Fruit fly (Drosophila melanogaster) whole organism, embryonic: ENCODE results near the gene CG13659.

Experiments
- Bgb ChIP-seq: fragments of 200-800 bp; sonication (Bioruptor generic); IDR thresholded peaks from 2 replicates; pipeline ENCODE4 v1.3.6; 2022; ENCODE audit warnings: missing biosample characterization, missing genetic modification characterization; ENCODE audit not compliant: partially characterized antibody
- CG1024 ChIP-seq: fragments of 200-800 bp; sonication (Bioruptor generic); IDR thresholded peaks from 2 replicates; pipeline ENCODE4 v1.3.6; 2022; ENCODE audit warnings: missing biosample characterization, missing genetic modification characterization
- CG10274 ChIP-seq: fragments of 200-800 bp; sonication (Bioruptor generic); optimal IDR thresholded peaks from 3 replicates; lab custom pipeline; 2017; ENCODE audit warnings: missing biosample characterization, mild to moderate bottlenecking, missing genetic modification characterization
- CG10543 ChIP-seq: fragments of 200-800 bp; sonication (Bioruptor generic); optimal IDR thresholded peaks from 3 replicates; lab custom pipeline; 2017; ENCODE audit warnings: missing biosample characterization, mild to moderate bottlenecking, missing genetic modification characterization, moderate library complexity
- CG12299 ChIP-seq: fragments of 200-800 bp; sonication (Bioruptor generic); optimal IDR thresholded peaks from 2 replicates; lab custom pipeline; 2018; ENCODE audit warnings: missing biosample characterization, mild to moderate bottlenecking, missing genetic modification characterization
- CG13287 ChIP-seq: fragments of 200-800 bp; sonication (Bioruptor generic); IDR thresholded peaks from 2 replicates; pipeline ENCODE4 v1.3.6; 2022; ENCODE audit warnings: missing biosample characterization, missing genetic modification characterization; ENCODE audit not compliant: partially characterized antibody
- CG14441 ChIP-seq: fragments of 200-800 bp; sonication (Bioruptor generic); IDR thresholded peaks from 2 replicates; pipeline ENCODE4 v1.3.6; 2022; ENCODE audit warnings: missing biosample characterization, missing genetic modification characterization
- CG15514 ChIP-seq: fragments of 200-800 bp; sonication (Bioruptor generic); optimal IDR thresholded peaks from 3 replicates; lab custom pipeline; 2017; ENCODE audit warnings: missing biosample characterization, missing genetic modification characterization, mild to moderate bottlenecking, moderate library complexity, missing genetic modification reagents
- CG16779 ChIP-seq: fragments of 200-800 bp; sonication (Bioruptor generic); IDR thresholded peaks from 2 replicates; pipeline ENCODE4 v1.3.6; 2022; ENCODE audit warnings: missing biosample characterization, missing genetic modification characterization
- CG16815 ChIP-seq: fragments of 200-800 bp; sonication (Bioruptor generic); optimal IDR thresholded peaks from 3 replicates; lab custom pipeline; 2017; ENCODE audit warnings: missing biosample characterization, mild to moderate bottlenecking, missing genetic modification characterization
- CG16863 ChIP-seq: fragments of 200-800 bp; sonication (Bioruptor generic); optimal IDR thresholded peaks from 3 replicates; lab custom pipeline; 2016; ENCODE audit warnings: missing biosample characterization, missing genetic modification characterization
- CG17612 ChIP-seq: fragments of 200-800 bp; sonication (Bioruptor generic); IDR thresholded peaks from 2 replicates; pipeline ENCODE4 v1.3.6; 2022; ENCODE audit warnings: missing biosample characterization, missing genetic modification characterization
- CG3163 ChIP-seq: fragments of 200-800 bp; sonication (Bioruptor generic); optimal IDR thresholded peaks from 3 replicates; lab custom pipeline; 2016; ENCODE audit warnings: missing biosample characterization, missing genetic modification characterization
- CG34376 ChIP-seq: fragments of 200-800 bp; sonication (Bioruptor generic); optimal IDR thresholded peaks from 2 replicates; lab custom pipeline; 2018; ENCODE audit warnings: missing biosample characterization, mild to moderate bottlenecking, missing genetic modification characterization
- CG42726 ChIP-seq: fragments of 200-800 bp; sonication (Bioruptor generic); IDR thresholded peaks from 2 replicates; pipeline ENCODE4 v1.3.6; 2022; ENCODE audit warnings: missing biosample characterization, missing genetic modification characterization; ENCODE audit not compliant: partially characterized antibody
- CG8089 ChIP-seq: fragments of 200-800 bp; sonication (Bioruptor generic); optimal IDR thresholded peaks from 3 replicates; lab custom pipeline; 2016; ENCODE audit warnings: missing biosample characterization, missing genetic modification characterization
- CG8290 ChIP-seq, 3 experiments: fragments of 200-800 bp; sonication (Bioruptor generic); optimal IDR thresholded peaks; 2 replicates each; lab custom pipeline; 2016 to 2019; ENCODE audit warnings: missing biosample characterization in 3 of 3, missing genetic modification characterization in 3 of 3, mild to moderate bottlenecking in 2 of 3, moderate library complexity in 1 of 3
- CG9876 ChIP-seq: fragments of 200-800 bp; sonication (Bioruptor generic); optimal IDR thresholded peaks from 2 replicates; lab custom pipeline; 2016; ENCODE audit warnings: missing biosample characterization, missing genetic modification characterization
- Dad ChIP-seq: fragments of 200-800 bp; sonication (Bioruptor generic); optimal IDR thresholded peaks from 3 replicates; lab custom pipeline; 2016; ENCODE audit warnings: missing biosample characterization, missing genetic modification characterization
- Deaf1 ChIP-seq: fragments of 200-800 bp; optimal IDR thresholded peaks from 3 replicates; lab custom pipeline; 2019; ENCODE audit warnings: missing biosample characterization, mild to moderate bottlenecking, missing genetic modification characterization, moderate library complexity
- Fer1 ChIP-seq: fragments of 200-800 bp; sonication (Bioruptor generic); optimal IDR thresholded peaks from 2 replicates; lab custom pipeline; 2017; ENCODE audit warnings: missing biosample characterization, mild to moderate bottlenecking, missing genetic modification characterization
- Hand ChIP-seq: fragments of 200-800 bp; sonication (Bioruptor generic); optimal IDR thresholded peaks from 2 replicates; lab custom pipeline; 2017; ENCODE audit warnings: mild to moderate bottlenecking, missing biosample characterization, missing genetic modification reagents, missing genetic modification characterization
- Jarid2 ChIP-seq: fragments of 200-800 bp; sonication (Bioruptor generic); optimal IDR thresholded peaks from 3 replicates; lab custom pipeline; 2017; ENCODE audit warnings: mild to moderate bottlenecking, missing biosample characterization, missing genetic modification reagents, missing genetic modification characterization
- Med ChIP-seq: fragments of 200-800 bp; sonication (Bioruptor generic); peaks from one replicate; lab custom pipeline; 2016; ENCODE audit warnings: missing biosample characterization, missing genetic modification characterization, mild to moderate bottlenecking, inconsistent platforms, moderate library complexity
- NFAT ChIP-seq: fragments of 200-800 bp; sonication (Bioruptor generic); IDR thresholded peaks from 2 replicates; pipeline ENCODE4 v1.3.6; 2022; ENCODE audit warnings: missing biosample characterization, missing genetic modification characterization
- Rx ChIP-seq: fragments of 200-800 bp; sonication (Bioruptor generic); IDR thresholded peaks from 2 replicates; pipeline ENCODE4 v1.3.6; 2022; ENCODE audit warnings: missing biosample characterization, missing genetic modification characterization
- Sox100B ChIP-seq: fragments of 200-800 bp; sonication (Bioruptor generic); optimal IDR thresholded peaks from 3 replicates; lab custom pipeline; 2018; ENCODE audit warnings: missing biosample characterization, mild to moderate bottlenecking, missing genetic modification characterization
- amos ChIP-seq: fragments of 200-800 bp; sonication (Bioruptor generic); IDR thresholded peaks from 2 replicates; pipeline ENCODE4 v1.3.6; 2022; ENCODE audit warnings: missing biosample characterization, missing genetic modification characterization; ENCODE audit not compliant: partially characterized antibody
- bbx ChIP-seq: fragments of 200-800 bp; sonication (Bioruptor generic); IDR thresholded peaks from 2 replicates; pipeline ENCODE4 v1.3.6; 2022; ENCODE audit warnings: missing biosample characterization, missing genetic modification characterization; ENCODE audit not compliant: partially characterized antibody
- bsh ChIP-seq, 2 experiments: fragments of 200-800 bp; sonication (Bioruptor generic); optimal IDR thresholded peaks; 2 replicates each; lab custom pipeline; 2017 to 2018; ENCODE audit warnings: mild to moderate bottlenecking in 2 of 2, missing biosample characterization in 2 of 2, missing genetic modification characterization in 2 of 2, moderate library complexity in 1 of 2
- cad ChIP-seq: fragments of >200 bp; optimal IDR thresholded peaks from 2 replicates; lab custom pipeline; 2017; ENCODE audit warnings: missing biosample characterization, missing genetic modification characterization
- chif ChIP-seq, 2 experiments: fragments of 200-800 bp; sonication (Bioruptor generic); optimal IDR thresholded peaks; 3 replicates each; lab custom pipeline; 2016; ENCODE audit warnings: missing biosample characterization in 2 of 2, missing genetic modification characterization in 2 of 2
- ci ChIP-seq: fragments of 200-800 bp; sonication (Bioruptor generic); IDR thresholded peaks from 3 replicates; pipeline ENCODE4 v1.3.6; 2022; ENCODE audit warnings: missing biosample characterization, missing genetic modification characterization
- croc ChIP-seq: fragments of 200-800 bp; sonication (Bioruptor generic); conservative IDR thresholded peaks from 3 replicates; pipeline ENCODE4 v1.3.6; 2022; ENCODE audit warnings: missing biosample characterization, missing genetic modification characterization
- exex ChIP-seq: fragments of 200-800 bp; sonication (Bioruptor generic); optimal IDR thresholded peaks from 4 replicates; lab custom pipeline; 2018; ENCODE audit warnings: missing biosample characterization, mild to moderate bottlenecking, missing genetic modification characterization, moderate library complexity
- fru ChIP-seq: fragments of >200 bp; optimal IDR thresholded peaks from 2 replicates; lab custom pipeline; 2017
- grn ChIP-seq: fragments of 200-800 bp; sonication (Bioruptor generic); optimal IDR thresholded peaks from 3 replicates; lab custom pipeline; 2017; ENCODE audit warnings: missing biosample characterization, missing genetic modification characterization
- gro ChIP-seq: fragments of 200-800 bp; sonication (Bioruptor generic); optimal IDR thresholded peaks from 2 replicates; lab custom pipeline; 2016; ENCODE audit warnings: missing biosample characterization, missing genetic modification characterization
- hbn ChIP-seq: fragments of 200-800 bp; sonication (Bioruptor generic); IDR thresholded peaks from 2 replicates; pipeline ENCODE4 v1.3.6; 2022; ENCODE audit warnings: missing biosample characterization, missing genetic modification characterization; ENCODE audit not compliant: partially characterized antibody
- jigr1 ChIP-seq: fragments of 200-800 bp; sonication (Bioruptor generic); IDR thresholded peaks from 3 replicates; pipeline ENCODE4 v1.3.6; 2022; ENCODE audit warnings: missing biosample characterization, missing genetic modification characterization
- nmo ChIP-seq: fragments of 200-800 bp; sonication (Bioruptor generic); optimal IDR thresholded peaks from 2 replicates; lab custom pipeline; 2018; ENCODE audit warnings: missing biosample characterization, mild to moderate bottlenecking, missing genetic modification characterization, moderate library complexity
- p53 ChIP-seq: fragments of 200-800 bp; sonication (Bioruptor generic); optimal IDR thresholded peaks from 2 replicates; lab custom pipeline; 2016; ENCODE audit warnings: missing biosample characterization, missing genetic modification characterization
- pan ChIP-seq, 4 experiments: fragments of >200 bp in 3 of 4; fragments of 200-800 bp in 1 of 4; sonication (Bioruptor generic) in 1 of 4; optimal IDR thresholded peaks in 3 of 4; IDR thresholded peaks in 1 of 4; 2 replicates each; pipeline versions ENCODE4 v1.3.6 to Lab custom; 2017 to 2022; ENCODE audit warnings: missing biosample characterization in 2 of 4, missing genetic modification characterization in 2 of 4, mixed read lengths in 1 of 4
- repo ChIP-seq: fragments of 200-800 bp; sonication (Bioruptor generic); optimal IDR thresholded peaks from 2 replicates; lab custom pipeline; 2016; ENCODE audit warnings: missing biosample characterization, missing genetic modification characterization
- row ChIP-seq: fragments of 200-800 bp; sonication (Bioruptor generic); IDR thresholded peaks from 3 replicates; pipeline ENCODE4 v1.3.6; 2022; ENCODE audit warnings: missing biosample characterization, missing genetic modification characterization
- schlank ChIP-seq: fragments of 200-800 bp; sonication (Bioruptor generic); optimal IDR thresholded peaks from 2 replicates; lab custom pipeline; 2018; ENCODE audit warnings: missing biosample characterization, mild to moderate bottlenecking, missing genetic modification characterization
- shn ChIP-seq: fragments of 200-800 bp; sonication (Bioruptor generic); optimal IDR thresholded peaks from 3 replicates; lab custom pipeline; 2016; ENCODE audit warnings: missing biosample characterization, missing genetic modification characterization
- sob ChIP-seq: fragments of 200-800 bp; sonication (Bioruptor generic); IDR thresholded peaks from 2 replicates; pipeline ENCODE4 v1.3.6; 2022; ENCODE audit warnings: missing biosample characterization, missing genetic modification characterization
- vvl ChIP-seq: fragments of 200-800 bp; sonication (Bioruptor generic); IDR thresholded peaks from 2 replicates; pipeline ENCODE4 v1.3.6; 2022; ENCODE audit warnings: missing biosample characterization, missing genetic modification characterization

CG13659 gene

DNA sequence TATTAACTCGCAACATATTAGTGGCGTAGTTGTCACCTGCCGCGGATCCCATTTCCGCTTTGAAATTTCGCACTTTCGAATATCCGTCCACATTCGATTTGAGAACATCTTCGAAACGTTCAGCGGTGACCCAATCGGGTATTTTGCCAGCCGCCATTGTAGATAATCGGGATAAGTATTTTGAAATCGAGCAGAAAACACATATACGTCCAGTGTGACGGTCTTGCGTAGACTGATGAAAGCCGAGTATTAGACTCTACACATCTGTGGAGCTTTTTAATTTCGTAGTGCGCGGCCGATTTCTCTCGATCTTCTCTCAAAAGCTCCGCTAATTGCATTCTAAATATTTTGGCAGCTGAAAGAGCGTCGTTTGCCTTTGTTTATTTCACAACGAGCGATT lies 28.4 kb downstream of the CG13659 start, which contains the start of gene CHKov1 (continued):
- peak; percentile 24 for TF ChIP-seq CG15514 (GFP tag; lab: Kevin White, UChicago)
- no peak for TF ChIP-seq croc
- peak; percentile 44 for TF ChIP-seq CG3163 (GFP tag; lab: Kevin White, UChicago)
- TF ChIP-seq CG1024 (GFP tag; lab: Robert Waterston, UW), result no peak
- TF ChIP-seq CG42726 (GFP tag; lab: Robert Waterston, UW), result no peak
- TF ChIP-seq Rx (GFP tag; lab: Robert Waterston, UW), result no peak
- TF ChIP-seq grn (GFP tag; lab: Kevin White, UChicago), result peak; percentile 17
- peak; percentile 30; the same call in 1 of the 2 replicates for TF ChIP-seq Bgb (GFP tag; lab: Robert Waterston, UW)
- TF ChIP-seq gro (GFP tag; lab: Kevin White, UChicago), result peak; percentile 0
- 0 out of 2 replicates have a peak, but pooled peaks have one; percentile 10 for TF ChIP-seq CG14441 (GFP tag; lab: Robert Waterston, UW)
- peak; percentile 13; the same call in 1 of the 2 replicates for TF ChIP-seq CG13287
- TF ChIP-seq CG8089 (GFP tag; lab: Kevin White, UChicago), result no peak
- TF ChIP-seq hbn (GFP tag; lab: Robert Waterston, UW), result no peak
- TF ChIP-seq chif (GFP tag; optimal IDR thresholded peaks at IDR 0.05; lab: Kevin White, UChicago), result no peak
- TF ChIP-seq shn (GFP tag; lab: Kevin White, UChicago), result no peak
- TF ChIP-seq CG9876 (GFP tag; lab: Kevin White, UChicago), result peak; percentile 12
- TF ChIP-seq nmo (GFP tag; lab: Kevin White, UChicago), result no peak
- TF ChIP-seq amos (GFP tag; lab: Robert Waterston, UW), result peak; percentile 38; the same call in 1 of the 2 replicates
- TF ChIP-seq ci (GFP tag; lab: Robert Waterston, UW), result peak; percentile 56; the same call in 2 of the 3 replicates
- TF ChIP-seq CG16815 (GFP tag; lab: Kevin White, UChicago), result no peak
- TF ChIP-seq Deaf1, result peak; percentile 50
- TF ChIP-seq Jarid2 (GFP tag; lab: Kevin White, UChicago), result peak; percentile 90
- no peak for TF ChIP-seq CG8290 (GFP tag; optimal IDR thresholded peaks at IDR 0.05; lab: Kevin White, UChicago)
- TF ChIP-seq CG8290 (tag; optimal IDR thresholded peaks at IDR 0.05; lab: Kevin White, UChicago), result no peak
- TF ChIP-seq CG10274, result no peak
- no peak for TF ChIP-seq repo (GFP tag; lab: Kevin White, UChicago)
- peak; percentile 11 for TF ChIP-seq CG10543 (GFP tag; lab: Kevin White, UChicago)
- no peak for TF ChIP-seq jigr1 (GFP tag; lab: Robert Waterston, UW)
- TF ChIP-seq fru, result no peak
- peak; percentile 67 for TF ChIP-seq Med (GFP tag; lab: Kevin White, UChicago)
- TF ChIP-seq p53 (GFP tag; lab: Kevin White, UChicago), result no peak
- no peak for TF ChIP-seq cad (GFP tag; lab: Kevin White, UChicago)
- peak; percentile 39; the same call in 1 of the 2 replicates for TF ChIP-seq bbx (GFP tag; lab: Robert Waterston, UW)
- no peak for TF ChIP-seq sob
- TF ChIP-seq exex (tag; lab: Kevin White, UChicago), result peak; percentile 41
- 0 out of 3 replicates have a peak, but pooled peaks have one; percentile 1 for TF ChIP-seq row
- TF ChIP-seq CG16863 (GFP tag; lab: Kevin White, UChicago), result no peak
- no peak for TF ChIP-seq pan (optimal IDR thresholded peaks at IDR 0.05; lab: Kevin White, UChicago)
- TF ChIP-seq pan (GFP tag; optimal IDR thresholded peaks at IDR 0.05 in 1 of 2, IDR thresholded peaks at IDR 0.05 in 1 of 2), result peak in 1 of 2 experiments; percentile 11
- 0 out of 2 replicates have a peak, but pooled peaks have one; percentile 17 for TF ChIP-seq CG17612 (GFP tag; lab: Robert Waterston, UW)
- peak; percentile 52 for TF ChIP-seq CG34376 (GFP tag; lab: Kevin White, UChicago)
- TF ChIP-seq CG12299 (tag; lab: Kevin White, UChicago), result no peak
- TF ChIP-seq CG16779 (GFP tag; lab: Robert Waterston, UW), result no peak
- TF ChIP-seq Hand (GFP tag; lab: Kevin White, UChicago), result no peak
- no peak for TF ChIP-seq Dad (GFP tag; lab: Kevin White, UChicago)
- no peak for TF ChIP-seq Sox100B (GFP tag; lab: Kevin White, UChicago)
- 0 out of 2 replicates have a peak, but pooled peaks have one; percentile 21 for TF ChIP-seq vvl (GFP tag; lab: Robert Waterston, UW)
- TF ChIP-seq Fer1 (GFP tag; lab: Kevin White, UChicago), result no peak
- no peak for TF ChIP-seq bsh (GFP tag; optimal IDR thresholded peaks at IDR 0.05; lab: Kevin White, UChicago)
- TF ChIP-seq NFAT (GFP tag; lab: Robert Waterston, UW), result peak; percentile 23; the same call in 1 of the 2 replicates
- TF ChIP-seq schlank, result no peak
